Fruit fly (Drosophila melanogaster): ENCODE results near the gene CG2889.

dm6 chrX:10461938-10462337 is 11.8 kb upstream of the CG2889 start:
- TF ChIP-seq CG8478 (optimal IDR thresholded peaks at IDR 0.05) (no peak), CTCF (optimal IDR thresholded peaks at IDR 0.05) (no peak)

All from S2 (cell line).